Worm (Caenorhabditis elegans): ENCODE data around the gene C50F4.6.

- TF ChIP-seq ceh-9 (tag; optimal IDR thresholded peaks at IDR 0.05): no peak
- no peak for TF ChIP-seq fkh-10 (GFP tag; optimal IDR thresholded peaks at IDR 0.05)
- no peak for TF ChIP-seq gmeb-2 (tag; optimal IDR thresholded peaks at IDR 0.05)
- TF ChIP-seq pha-4 (tag; optimal IDR thresholded peaks at IDR 0.05): no peak
- TF ChIP-seq ceh-31 (tag; optimal IDR thresholded peaks at IDR 0.05): peak; percentile 22
- TF ChIP-seq sox-2 (GFP tag; IDR thresholded peaks at IDR 0.05): no peak
- TF ChIP-seq rnt-1 (tag; optimal IDR thresholded peaks at IDR 0.05): no peak
- no peak for TF ChIP-seq elt-2 (tag; optimal IDR thresholded peaks at IDR 0.05)
- no peak for TF ChIP-seq nfya-1 (tag; optimal IDR thresholded peaks at IDR 0.05)
- no peak for TF ChIP-seq ceh-6 (GFP tag; optimal IDR thresholded peaks at IDR 0.05)
Measured at ce11 chrV:9550313-9550712, 4.4 kb downstream of the C50F4.6 start, which contains the start of gene ehbp-1.

Measured in whole organism, late embryonic.